Fruit fly (Drosophila melanogaster): Measurements from ENCODE around the gene bou.

dm6 chrX:7011063-7011743 lies 24.9 kb downstream of the bou start, which contains the start of the genes cm, sloth1 and sloth2:
- no peak for TF ChIP-seq psq (optimal IDR thresholded peaks at IDR 0.05)
- no peak for TF ChIP-seq Sin3A (optimal IDR thresholded peaks at IDR 0.05)
- TF ChIP-seq ttk (optimal IDR thresholded peaks at IDR 0.05) = no peak
- TF ChIP-seq h (optimal IDR thresholded peaks at IDR 0.05) = no peak

Data from Kc167 (cell line).